Worm (Caenorhabditis elegans) whole organism, midembryonic: ENCODE data around the gene ttr-43.

Experiments
- cog-1 ChIP-seq: sonication (generic microtip); optimal IDR thresholded peaks from 2 replicates; lab custom pipeline; 2016; ENCODE audit warnings: missing genetic modification characterization, missing compliant biosample characterization
- flt-1 ChIP-seq: fragments of 200-800 bp; sonication (Bioruptor generic); IDR thresholded peaks from 2 replicates; pipeline ENCODE4 v1.3.6; 2022; ENCODE audit warnings: missing genetic modification characterization, missing compliant biosample characterization
- klf-2 ChIP-seq: fragments of 200-800 bp; sonication (Bioruptor generic); conservative IDR thresholded peaks from 2 replicates; pipeline ENCODE4 v1.3.6; 2022; ENCODE audit warnings: missing genetic modification reagents, missing genetic modification characterization, missing compliant biosample characterization
- med-1 ChIP-seq: sonication (generic microtip); optimal IDR thresholded peaks from 2 replicates; lab custom pipeline; 2017; ENCODE audit warnings: missing genetic modification characterization, mild to moderate bottlenecking, missing compliant biosample characterization, antibody characterized with exemption, missing genetic modification reagents; ENCODE audit not compliant: insufficient read depth
- ztf-29 ChIP-seq: fragments of 200-800 bp; sonication (Bioruptor generic); IDR thresholded peaks from 2 replicates; pipeline ENCODE4 v1.3.6; 2022; ENCODE audit warnings: missing genetic modification reagents, missing genetic modification characterization, missing compliant biosample characterization

- TF ChIP-seq flt-1 (no peak), klf-2 (GFP tag; lab: Robert Waterston, UW) (no peak), cog-1 (tag; lab: Kevin White, UChicago) (no peak), med-1 (no peak), ztf-29 (GFP tag; lab: Robert Waterston, UW) (no peak)
Measured at ce11 chrV:12552671-12553212, 37.8 kb downstream of the ttr-43 start, which contains the start of gene F45D3.4.
